Fruit fly (Drosophila melanogaster) whole organism, embryonic: ENCODE measurements around the gene CG43845.

ENCODE experiments used
- Ada2b ChIP-seq: fragments of 200-800 bp; sonication (Bioruptor generic); IDR thresholded peaks from 2 replicates; pipeline ENCODE4 v1.3.6; 2022; ENCODE audit warnings: missing biosample characterization, missing genetic modification characterization
- Atf3 ChIP-seq: fragments of 200-800 bp; sonication (Bioruptor generic); optimal IDR thresholded peaks from 3 replicates; lab custom pipeline; 2016; ENCODE audit warnings: missing biosample characterization, missing genetic modification characterization
- Atf6 ChIP-seq: fragments of 200-800 bp; sonication (Bioruptor generic); IDR thresholded peaks from 2 replicates; pipeline ENCODE4 v1.3.6; 2022; ENCODE audit warnings: missing biosample characterization, missing genetic modification characterization
- Awh ChIP-seq: fragments of 200-800 bp; sonication (Bioruptor generic); IDR thresholded peaks from 2 replicates; pipeline ENCODE4, ENCODE4 v1.3.6; 2022; ENCODE audit warnings: missing biosample characterization, missing genetic modification characterization
- CG10366 ChIP-seq: fragments of 200-800 bp; sonication (Bioruptor generic); IDR thresholded peaks from 2 replicates; pipeline ENCODE4 v1.3.6; 2022; ENCODE audit warnings: missing biosample characterization, missing genetic modification characterization
- CG11398 ChIP-seq: fragments of 200-800 bp; sonication (Bioruptor generic); optimal IDR thresholded peaks from 2 replicates; lab custom pipeline; 2016; ENCODE audit warnings: missing biosample characterization, missing genetic modification characterization
- CG12104 ChIP-seq: fragments of 200-800 bp; sonication (Bioruptor generic); optimal IDR thresholded peaks from 3 replicates; lab custom pipeline; 2016; ENCODE audit warnings: missing biosample characterization, missing genetic modification characterization
- CG12236 ChIP-seq: fragments of 200-800 bp; sonication (Bioruptor generic); optimal IDR thresholded peaks from 2 replicates; lab custom pipeline; 2016; ENCODE audit warnings: missing biosample characterization, missing genetic modification characterization
- CG13123 ChIP-seq: fragments of 200-800 bp; sonication (Bioruptor generic); optimal IDR thresholded peaks from 2 replicates; lab custom pipeline; 2016; ENCODE audit warnings: missing biosample characterization, missing genetic modification characterization
- CG13287 ChIP-seq: fragments of 200-800 bp; sonication (Bioruptor generic); IDR thresholded peaks from 2 replicates; pipeline ENCODE4 v1.3.6; 2022; ENCODE audit warnings: missing biosample characterization, missing genetic modification characterization; ENCODE audit not compliant: partially characterized antibody
- CG14050 ChIP-seq: fragments of 200-800 bp; sonication (Bioruptor generic); IDR thresholded peaks from 3 replicates; pipeline ENCODE4 v1.3.6; 2022; ENCODE audit warnings: missing biosample characterization, missing genetic modification characterization
- CG1647 ChIP-seq: fragments of 200-800 bp; sonication (Bioruptor generic); optimal IDR thresholded peaks from 3 replicates; lab custom pipeline; 2016; ENCODE audit warnings: missing biosample characterization, missing genetic modification characterization
- CG17359 ChIP-seq: fragments of 200-800 bp; sonication (Bioruptor generic); optimal IDR thresholded peaks from 3 replicates; lab custom pipeline; 2018; ENCODE audit warnings: missing biosample characterization, mild to moderate bottlenecking, missing genetic modification characterization, moderate library complexity
- CG17385 ChIP-seq: fragments of 200-800 bp; sonication (Bioruptor generic); optimal IDR thresholded peaks from 3 replicates; lab custom pipeline; 2018; ENCODE audit warnings: missing biosample characterization, mild to moderate bottlenecking, missing genetic modification characterization
- CG18764 ChIP-seq: fragments of 200-800 bp; sonication (Bioruptor generic); optimal IDR thresholded peaks from 3 replicates; lab custom pipeline; 2016; ENCODE audit warnings: missing biosample characterization, missing genetic modification characterization
- CG2116 ChIP-seq: fragments of 200-800 bp; sonication (Bioruptor generic); optimal IDR thresholded peaks from 3 replicates; lab custom pipeline; 2018; ENCODE audit warnings: missing biosample characterization, mild to moderate bottlenecking, missing genetic modification characterization
- CG2202 ChIP-seq: fragments of 200-800 bp; sonication (Bioruptor generic); optimal IDR thresholded peaks from 2 replicates; lab custom pipeline; 2018; ENCODE audit warnings: missing biosample characterization, mild to moderate bottlenecking, missing genetic modification characterization
- CG30431 ChIP-seq: fragments of 200-800 bp; sonication (Bioruptor generic); optimal IDR thresholded peaks from 2 replicates; lab custom pipeline; 2017; ENCODE audit warnings: missing biosample characterization, missing genetic modification characterization
- CG33557 ChIP-seq: fragments of 200-800 bp; sonication (Bioruptor generic); optimal IDR thresholded peaks from 2 replicates; lab custom pipeline; 2019; ENCODE audit warnings: missing biosample characterization, mild to moderate bottlenecking, missing genetic modification characterization, moderate library complexity
- CG3847 ChIP-seq: fragments of 200-800 bp; sonication (Bioruptor generic); IDR thresholded peaks from 2 replicates; pipeline ENCODE4 v1.3.6; 2022; ENCODE audit warnings: missing biosample characterization, missing genetic modification characterization
- CG42726 ChIP-seq: fragments of 200-800 bp; sonication (Bioruptor generic); IDR thresholded peaks from 2 replicates; pipeline ENCODE4 v1.3.6; 2022; ENCODE audit warnings: missing biosample characterization, missing genetic modification characterization; ENCODE audit not compliant: partially characterized antibody
- CG4404 ChIP-seq: fragments of 200-800 bp; sonication (Bioruptor generic); IDR thresholded peaks from 2 replicates; pipeline ENCODE4 v1.3.6; 2022; ENCODE audit warnings: missing biosample characterization, missing genetic modification characterization
- CG4730 ChIP-seq: fragments of 200-800 bp; sonication (Bioruptor generic); IDR thresholded peaks from 2 replicates; pipeline ENCODE4 v1.3.6; 2022; ENCODE audit warnings: missing biosample characterization, missing genetic modification characterization
- CG4820 ChIP-seq: fragments of 200-800 bp; sonication (Bioruptor generic); optimal IDR thresholded peaks from 3 replicates; lab custom pipeline; 2016; ENCODE audit warnings: missing biosample characterization, missing genetic modification characterization
- CG6254 ChIP-seq: fragments of 200-800 bp; sonication (Bioruptor generic); optimal IDR thresholded peaks from 3 replicates; lab custom pipeline; 2017; ENCODE audit warnings: mild to moderate bottlenecking, missing biosample characterization, missing genetic modification reagents, missing genetic modification characterization
- CG6272 ChIP-seq: fragments of 200-800 bp; sonication (Bioruptor generic); IDR thresholded peaks from 2 replicates; pipeline ENCODE4 v1.3.6; 2022; ENCODE audit warnings: missing biosample characterization, missing genetic modification characterization
- CG7556 ChIP-seq: fragments of 200-800 bp; sonication (Bioruptor generic); optimal IDR thresholded peaks from 2 replicates; lab custom pipeline; 2017; ENCODE audit warnings: missing biosample characterization, mild to moderate bottlenecking, missing genetic modification characterization
- CG9876 ChIP-seq: fragments of 200-800 bp; sonication (Bioruptor generic); optimal IDR thresholded peaks from 2 replicates; lab custom pipeline; 2016; ENCODE audit warnings: missing biosample characterization, missing genetic modification characterization
- Dll ChIP-seq: fragments of 200-800 bp; sonication (Bioruptor generic); IDR thresholded peaks from 4 replicates; pipeline ENCODE4 v1.3.6; 2022; ENCODE audit warnings: missing biosample characterization, missing genetic modification characterization; ENCODE audit not compliant: partially characterized antibody
- Fer2 ChIP-seq: fragments of 200-800 bp; sonication (Bioruptor generic); optimal IDR thresholded peaks from 2 replicates; lab custom pipeline; 2018; ENCODE audit warnings: missing biosample characterization, mild to moderate bottlenecking, missing genetic modification characterization, moderate library complexity
- Jarid2 ChIP-seq: fragments of 200-800 bp; sonication (Bioruptor generic); optimal IDR thresholded peaks from 3 replicates; lab custom pipeline; 2017; ENCODE audit warnings: mild to moderate bottlenecking, missing biosample characterization, missing genetic modification reagents, missing genetic modification characterization
- Lim3 ChIP-seq: fragments of 200-800 bp; sonication (Bioruptor generic); IDR thresholded peaks from 2 replicates; pipeline ENCODE4 v1.3.6; 2022; ENCODE audit warnings: missing biosample characterization, missing genetic modification characterization
- Max ChIP-seq: fragments of 200-800 bp; sonication (Bioruptor generic); optimal IDR thresholded peaks from 2 replicates; lab custom pipeline; 2016; ENCODE audit warnings: missing biosample characterization, mild to moderate bottlenecking, missing genetic modification characterization
- Nf-YB ChIP-seq: fragments of 200-800 bp; sonication (Bioruptor generic); optimal IDR thresholded peaks from 3 replicates; lab custom pipeline; 2019; ENCODE audit warnings: missing biosample characterization, mild to moderate bottlenecking, missing genetic modification characterization, moderate library complexity
- NfI ChIP-seq: fragments of 200-800 bp; sonication (Bioruptor generic); optimal IDR thresholded peaks from 3 replicates; lab custom pipeline; 2018; ENCODE audit warnings: missing biosample characterization, mild to moderate bottlenecking, missing genetic modification characterization, moderate library complexity
- Pdp1 ChIP-seq, 2 experiments: fragments of 200-800 bp; sonication (Bioruptor generic); optimal IDR thresholded peaks; 3 replicates each; lab custom pipeline; 2016; ENCODE audit warnings: missing biosample characterization in 2 of 2, missing genetic modification characterization in 2 of 2, mild to moderate bottlenecking in 1 of 2, moderate library complexity in 1 of 2
- Sin3A ChIP-seq: fragments of >200 bp; optimal IDR thresholded peaks from 2 replicates; lab custom pipeline; 2018
- ara ChIP-seq: fragments of 200-800 bp; sonication (Bioruptor generic); IDR thresholded peaks from 2 replicates; pipeline ENCODE4 v1.3.6; 2022; ENCODE audit warnings: missing biosample characterization, missing genetic modification characterization
- cas ChIP-seq: fragments of 200-800 bp; sonication (Bioruptor generic); IDR thresholded peaks from 2 replicates; pipeline ENCODE4 v1.3.6; 2022; ENCODE audit warnings: missing biosample characterization, missing genetic modification characterization
- crol ChIP-seq: fragments of 200-800 bp; sonication (Bioruptor generic); IDR thresholded peaks from 2 replicates; pipeline ENCODE4 v1.3.6; 2022; ENCODE audit warnings: missing biosample characterization, missing genetic modification characterization
- fu2 ChIP-seq: fragments of 200-800 bp; sonication (Bioruptor generic); optimal IDR thresholded peaks from 2 replicates; lab custom pipeline; 2016; ENCODE audit warnings: missing biosample characterization, missing genetic modification characterization
- ken ChIP-seq: fragments of 200-800 bp; sonication (Bioruptor generic); IDR thresholded peaks from 3 replicates; pipeline ENCODE4 v1.3.6; 2022; ENCODE audit warnings: missing biosample characterization, missing genetic modification characterization
- kni ChIP-seq: fragments of 200-800 bp; sonication (Bioruptor generic); optimal IDR thresholded peaks from 3 replicates; lab custom pipeline; 2017; ENCODE audit warnings: mild to moderate bottlenecking, missing biosample characterization, missing genetic modification reagents, missing genetic modification characterization
- lbe ChIP-seq: fragments of 200-800 bp; sonication (Bioruptor generic); optimal IDR thresholded peaks from 2 replicates; lab custom pipeline; 2016; ENCODE audit warnings: missing biosample characterization, mild to moderate bottlenecking, missing genetic modification characterization
- phol ChIP-seq: fragments of 200-800 bp; sonication (Bioruptor generic); optimal IDR thresholded peaks from 3 replicates; lab custom pipeline; 2018; ENCODE audit warnings: missing biosample characterization, mild to moderate bottlenecking, missing genetic modification characterization, moderate library complexity
- schlank ChIP-seq: fragments of 200-800 bp; sonication (Bioruptor generic); optimal IDR thresholded peaks from 2 replicates; lab custom pipeline; 2018; ENCODE audit warnings: missing biosample characterization, mild to moderate bottlenecking, missing genetic modification characterization
- sob ChIP-seq: fragments of 200-800 bp; sonication (Bioruptor generic); IDR thresholded peaks from 2 replicates; pipeline ENCODE4 v1.3.6; 2022; ENCODE audit warnings: missing biosample characterization, missing genetic modification characterization
- stc ChIP-seq: fragments of 200-800 bp; sonication (Bioruptor generic); IDR thresholded peaks from 2 replicates; pipeline ENCODE4 v1.3.6; 2022; ENCODE audit warnings: missing biosample characterization, missing genetic modification characterization
- stwl ChIP-seq: fragments of 200-800 bp; sonication (Bioruptor generic); optimal IDR thresholded peaks from 3 replicates; lab custom pipeline; 2018; ENCODE audit warnings: missing biosample characterization, mild to moderate bottlenecking, missing genetic modification characterization, moderate library complexity
- tna ChIP-seq: fragments of 200-800 bp; sonication (Bioruptor generic); IDR thresholded peaks from 2 replicates; pipeline ENCODE4 v1.3.6; 2022; ENCODE audit warnings: missing biosample characterization, missing genetic modification characterization; ENCODE audit not compliant: partially characterized antibody
- vvl ChIP-seq: fragments of 200-800 bp; sonication (Bioruptor generic); IDR thresholded peaks from 2 replicates; pipeline ENCODE4 v1.3.6; 2022; ENCODE audit warnings: missing biosample characterization, missing genetic modification characterization

Gene CG43845

dm6 chr3R:5485295-5485718 is 37.6 kb downstream of the CG43845 start, which contains the start of gene CG31550 (continued):
- peak; percentile 39 for TF ChIP-seq CG13123
- peak; percentile 29 for TF ChIP-seq CG4820
- TF ChIP-seq CG12104: peak; percentile 62
- TF ChIP-seq NfI (GFP tag; lab: Kevin White, UChicago): peak; percentile 76
- TF ChIP-seq CG42726 (GFP tag; lab: Robert Waterston, UW): no peak
- TF ChIP-seq CG3847 (GFP tag; lab: Robert Waterston, UW): peak; percentile 81
- TF ChIP-seq CG30431 (GFP tag; lab: Kevin White, UChicago): no peak
- TF ChIP-seq Atf6 (GFP tag; lab: Robert Waterston, UW): peak; percentile 55
- TF ChIP-seq CG12236 (GFP tag; lab: Kevin White, UChicago): no peak
- no peak for TF ChIP-seq CG11398 (GFP tag; lab: Kevin White, UChicago)
- peak; percentile 45 for TF ChIP-seq CG1647 (GFP tag; lab: Kevin White, UChicago)
- no peak; the same call in 1 of the 2 replicates for TF ChIP-seq stc (GFP tag; lab: Robert Waterston, UW)
- TF ChIP-seq Jarid2 (GFP tag; lab: Kevin White, UChicago): peak; percentile 20
- peak; percentile 55 for TF ChIP-seq CG7556 (GFP tag; lab: Kevin White, UChicago)
- TF ChIP-seq Awh (GFP tag; lab: Robert Waterston, UW): peak; percentile 25; the same call in 1 of the 2 replicates
- TF ChIP-seq CG17385 (GFP tag; lab: Kevin White, UChicago): peak; percentile 65
- peak; percentile 23 for TF ChIP-seq lbe
- TF ChIP-seq ara (GFP tag; lab: Robert Waterston, UW): peak; percentile 55; the same call in 1 of the 2 replicates
- peak; percentile 72 for TF ChIP-seq CG17359
- TF ChIP-seq schlank (tag; lab: Kevin White, UChicago): no peak
- TF ChIP-seq stwl (tag; lab: Kevin White, UChicago): peak; percentile 85
- TF ChIP-seq kni (GFP tag; lab: Kevin White, UChicago): no peak
- peak; percentile 59 for TF ChIP-seq CG6272 (GFP tag; lab: Robert Waterston, UW)
- no peak for TF ChIP-seq Sin3A (lab: Kevin White, UChicago)
- peak; percentile 79 for TF ChIP-seq CG10366 (GFP tag; lab: Robert Waterston, UW)
- peak; percentile 27 for TF ChIP-seq CG2202 (tag; lab: Kevin White, UChicago)
- no peak for TF ChIP-seq CG33557
- peak; percentile 81 for TF ChIP-seq phol (tag; lab: Kevin White, UChicago)
- peak; percentile 48 for TF ChIP-seq fu2 (GFP tag; lab: Kevin White, UChicago)
- no peak for TF ChIP-seq tna (GFP tag; lab: Robert Waterston, UW)
- no peak for TF ChIP-seq crol
- TF ChIP-seq Dll (GFP tag; lab: Robert Waterston, UW): 0 out of 4 replicates have a peak, but pooled peaks have one; percentile 44
- no peak for TF ChIP-seq CG6254 (GFP tag; lab: Kevin White, UChicago)
- peak; percentile 42 for TF ChIP-seq Nf-YB
- TF ChIP-seq Pdp1 (GFP tag; optimal IDR thresholded peaks at IDR 0.05; lab: Kevin White, UChicago): peak; percentile 14 to 87
- TF ChIP-seq CG14050 (GFP tag; lab: Robert Waterston, UW): peak; percentile 62; the same call in 2 of the 3 replicates
- TF ChIP-seq Fer2 (tag; lab: Kevin White, UChicago): peak; percentile 44
- TF ChIP-seq vvl (GFP tag; lab: Robert Waterston, UW): peak; percentile 84
- TF ChIP-seq sob (GFP tag; lab: Robert Waterston, UW): peak; percentile 84
- peak; percentile 87 for TF ChIP-seq ken
- no peak for TF ChIP-seq Lim3 (GFP tag; lab: Robert Waterston, UW)
- TF ChIP-seq CG13287 (GFP tag; lab: Robert Waterston, UW): peak; percentile 46; the same call in 1 of the 2 replicates
- peak; percentile 67 for TF ChIP-seq CG4730 (GFP tag; lab: Robert Waterston, UW)
- peak; percentile 72 for TF ChIP-seq Ada2b (GFP tag; lab: Robert Waterston, UW)
- TF ChIP-seq CG9876 (GFP tag; lab: Kevin White, UChicago): peak; percentile 18
- TF ChIP-seq CG4404 (GFP tag; lab: Robert Waterston, UW): peak; percentile 65
- TF ChIP-seq Atf3 (GFP tag; lab: Kevin White, UChicago): peak; percentile 11
- peak; percentile 50 for TF ChIP-seq CG2116
- TF ChIP-seq cas: peak; percentile 57; the same call in 1 of the 2 replicates
- peak; percentile 45 for TF ChIP-seq Max (GFP tag; lab: Kevin White, UChicago)
- peak; percentile 57 for TF ChIP-seq CG18764 (GFP tag; lab: Kevin White, UChicago)
